Worm (Caenorhabditis elegans) whole organism, young adult: ENCODE data around the gene F38A1.6.

Experiments
- C06A6.2 ChIP-seq: fragments of 200-800 bp; sonication (Bioruptor generic); conservative IDR thresholded peaks from 2 replicates; pipeline ENCODE4 v1.3.6; 2022; ENCODE audit warnings: missing genetic modification characterization, missing compliant biosample characterization
- F33H1.4 ChIP-seq: fragments of 200-800 bp; sonication (Bioruptor generic); IDR thresholded peaks from 2 replicates; pipeline ENCODE4 v1.3.6; 2022; ENCODE audit warnings: missing genetic modification reagents, missing genetic modification characterization, missing compliant biosample characterization
- F39B2.1 ChIP-seq: fragments of 200-800 bp; sonication (Bioruptor generic); IDR thresholded peaks from 2 replicates; pipeline ENCODE4 v1.3.6; 2022; ENCODE audit warnings: missing genetic modification reagents, missing genetic modification characterization, missing compliant biosample characterization
- Y53F4B.3 ChIP-seq: fragments of 200-800 bp; sonication (Bioruptor generic); IDR thresholded peaks from 2 replicates; pipeline ENCODE4 v1.3.6; 2022; ENCODE audit warnings: missing genetic modification reagents, missing genetic modification characterization, missing compliant biosample characterization
- Y53G8AR.9 ChIP-seq: fragments of 200-800 bp; sonication (Bioruptor generic); conservative IDR thresholded peaks from 2 replicates; pipeline ENCODE4 v1.3.6; 2022; ENCODE audit warnings: missing genetic modification reagents, missing genetic modification characterization, missing compliant biosample characterization
- Y79H2A.3 ChIP-seq: fragments of 200-800 bp; sonication (Bioruptor generic); conservative IDR thresholded peaks from 2 replicates; pipeline ENCODE4 v1.3.6; 2022; ENCODE audit warnings: missing genetic modification reagents, missing genetic modification characterization, missing compliant biosample characterization
- cebp-1 ChIP-seq, 2 experiments: fragments of 200-800 bp in 1 of 2; sonication (Bioruptor generic) in 1 of 2; sonication (generic microtip) in 1 of 2; IDR thresholded peaks in 1 of 2; optimal IDR thresholded peaks in 1 of 2; 2 replicates each; pipeline versions ENCODE4 v1.3.6 to Lab custom; 2017 to 2022; ENCODE audit warnings: missing compliant biosample characterization in 2 of 2, missing genetic modification characterization in 2 of 2, mild to moderate bottlenecking in 1 of 2, missing genetic modification reagents in 1 of 2, moderate library complexity in 1 of 2
- chd-7 ChIP-seq: sonication (generic microtip); optimal IDR thresholded peaks from 2 replicates; lab custom pipeline; 2016; ENCODE audit warnings: mild to moderate bottlenecking, missing genetic modification characterization, moderate library complexity, missing compliant biosample characterization
- die-1 ChIP-seq: sonication (generic microtip); optimal IDR thresholded peaks from 2 replicates; lab custom pipeline; 2016; ENCODE audit warnings: missing genotype, mild to moderate bottlenecking, missing genetic modification characterization, missing compliant biosample characterization
- egl-18 ChIP-seq: fragments of 200-800 bp; sonication (Bioruptor generic); IDR thresholded peaks from 2 replicates; pipeline ENCODE4 v1.3.6; 2022; ENCODE audit warnings: missing genetic modification reagents, missing genetic modification characterization, missing compliant biosample characterization
- gei-17 ChIP-seq: fragments of 200-800 bp; sonication (Bioruptor generic); optimal IDR thresholded peaks from 2 replicates; lab custom pipeline; 2018; ENCODE audit warnings: mild to moderate bottlenecking, missing genetic modification characterization, missing compliant biosample characterization
- hmg-1.2 ChIP-seq: fragments of 200-800 bp; sonication (Bioruptor generic); IDR thresholded peaks from 2 replicates; pipeline ENCODE4 v1.3.6; 2022; ENCODE audit warnings: missing genetic modification reagents, missing genetic modification characterization, missing compliant biosample characterization
- lag-1 ChIP-seq: fragments of 200-800 bp; sonication (Bioruptor generic); IDR thresholded peaks from 2 replicates; pipeline ENCODE4 v1.3.6; 2022; ENCODE audit warnings: missing genetic modification reagents, missing genetic modification characterization, missing compliant biosample characterization
- lsy-27 ChIP-seq: sonication (generic microtip); optimal IDR thresholded peaks from 2 replicates; lab custom pipeline; 2017; ENCODE audit warnings: missing genetic modification characterization, mild to moderate bottlenecking, missing compliant biosample characterization, antibody characterized with exemption, missing genotype, borderline replicate concordance; ENCODE audit not compliant: insufficient read depth
- mcd-1 ChIP-seq: fragments of 200-800 bp; sonication (Bioruptor generic); IDR thresholded peaks from 2 replicates; pipeline ENCODE4 v1.3.6; 2022; ENCODE audit warnings: missing genetic modification reagents, missing genetic modification characterization, missing compliant biosample characterization
- mel-28 ChIP-seq: sonication (generic microtip); optimal IDR thresholded peaks from 2 replicates; lab custom pipeline; 2016; ENCODE audit warnings: borderline replicate concordance, mild to moderate bottlenecking, missing genetic modification characterization, missing compliant biosample characterization
- nfya-1 ChIP-seq: sonication (generic microtip); optimal IDR thresholded peaks from 2 replicates; lab custom pipeline; 2017; ENCODE audit warnings: antibody characterized with exemption, missing compliant biosample characterization, missing genetic modification characterization, borderline replicate concordance; ENCODE audit not compliant: insufficient read depth
- nhr-27 ChIP-seq: fragments of 200-800 bp; sonication (Bioruptor generic); optimal IDR thresholded peaks from 2 replicates; lab custom pipeline; 2018; ENCODE audit warnings: mild to moderate bottlenecking, missing genetic modification characterization, moderate library complexity, missing compliant biosample characterization
- nhr-80 ChIP-seq: sonication (generic microtip); optimal IDR thresholded peaks from 2 replicates; lab custom pipeline; 2016; ENCODE audit warnings: missing genetic modification characterization, missing compliant biosample characterization
- pha-4 ChIP-seq: fragments of 150-350 bp; sonication (generic microtip); optimal IDR thresholded peaks from 2 replicates; lab custom pipeline; 2014; ENCODE audit warnings: missing biosample characterization, missing genetic modification reagents, missing genetic modification characterization
- rec-8 ChIP-seq, 2 experiments: sonication (generic microtip); optimal IDR thresholded peaks; 2 replicates each; lab custom pipeline; 2016; ENCODE audit warnings: mild to moderate bottlenecking in 2 of 2, missing genetic modification characterization in 2 of 2, missing genetic modification reagents in 2 of 2, missing genotype in 2 of 2, missing biosample characterization in 1 of 2, missing compliant biosample characterization in 1 of 2, moderate library complexity in 1 of 2
- tbp1 ChIP-seq: fragments of 200-800 bp; sonication (Bioruptor generic); optimal IDR thresholded peaks from 2 replicates; lab custom pipeline; 2018; ENCODE audit warnings: mild to moderate bottlenecking, missing genetic modification characterization, missing compliant biosample characterization
- xnd-1 ChIP-seq: sonication (generic microtip); optimal IDR thresholded peaks from 2 replicates; lab custom pipeline; 2016; ENCODE audit warnings: missing genotype, missing genetic modification reagents, missing genetic modification characterization, missing compliant biosample characterization
- zfh-2 ChIP-seq: fragments of 200-800 bp; sonication (Bioruptor generic); conservative IDR thresholded peaks from 2 replicates; pipeline ENCODE4 v1.3.6; 2022; ENCODE audit warnings: missing genetic modification reagents, missing genetic modification characterization, missing compliant biosample characterization
- ztf-6 ChIP-seq: fragments of 200-800 bp; sonication (Bioruptor generic); IDR thresholded peaks from 2 replicates; pipeline ENCODE4 v1.3.6; 2022; ENCODE audit warnings: missing genetic modification reagents, missing genetic modification characterization, missing compliant biosample characterization

F38A1.6 gene

DNA sequence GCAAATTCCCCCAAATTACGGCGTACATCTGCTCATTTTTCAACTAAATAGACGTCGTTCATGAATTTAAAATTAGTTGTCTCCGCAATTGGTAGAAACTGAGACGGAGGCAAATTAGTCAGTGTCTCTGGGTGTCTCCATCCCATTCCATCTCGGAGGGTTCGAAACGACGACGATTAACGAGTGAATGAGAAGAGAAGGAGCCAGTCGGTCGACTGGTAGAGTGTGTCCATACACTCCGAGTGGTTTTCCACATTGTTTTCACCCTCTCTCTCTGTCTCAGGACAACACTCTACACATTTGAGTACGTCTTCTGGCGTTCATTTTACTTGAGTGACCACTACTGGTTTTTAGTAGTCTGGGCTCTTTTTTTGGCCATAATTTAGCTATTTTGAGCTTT is 27.3 kb downstream of the F38A1.6 start:
- no peak for TF ChIP-seq C06A6.2 (GFP tag; lab: Robert Waterston, UW)
- TF ChIP-seq pha-4 (tag; lab: Kevin White, UChicago), result no peak
- TF ChIP-seq tbp1, result no peak
- TF ChIP-seq F39B2.1 (GFP tag; lab: Robert Waterston, UW), result no peak
- TF ChIP-seq nfya-1 (tag; lab: Kevin White, UChicago), result no peak
- TF ChIP-seq Y53G8AR.9 (GFP tag; lab: Robert Waterston, UW), result no peak
- TF ChIP-seq mel-28 (tag; lab: Kevin White, UChicago), result no peak
- TF ChIP-seq Y79H2A.3 (GFP tag; lab: Robert Waterston, UW), result no peak
- no peak for TF ChIP-seq nhr-27 (tag; lab: Kevin White, UChicago)

DNA sequence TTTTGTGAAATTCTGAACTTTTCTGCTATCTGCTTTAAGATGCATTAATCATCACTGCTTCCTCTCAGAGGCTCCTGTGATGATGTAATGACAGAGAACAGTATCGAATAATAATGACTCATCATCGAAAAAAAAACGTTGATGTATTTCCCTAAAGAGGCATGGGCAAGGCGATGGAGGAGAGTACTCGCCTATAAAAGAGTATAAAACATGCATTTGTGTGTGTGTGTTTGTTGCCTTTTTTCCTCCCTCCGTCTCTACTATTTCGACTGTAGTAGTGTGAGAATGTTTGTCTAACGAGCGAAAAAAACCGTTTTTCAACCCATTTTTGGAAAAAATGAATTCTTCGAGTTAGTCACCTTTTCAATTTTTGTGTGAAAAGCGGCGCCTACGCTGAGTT is 33.2 kb downstream of the F38A1.6 start:
- TF ChIP-seq gei-17 (GFP tag; lab: Kevin White, UChicago) (no peak), lag-1 (GFP tag; lab: Robert Waterston, UW) (no peak), Y53F4B.3 (GFP tag; lab: Robert Waterston, UW) (no peak), cebp-1 (GFP tag; IDR thresholded peaks at IDR 0.05; lab: Robert Waterston, UW) (no peak), cebp-1 (tag; optimal IDR thresholded peaks at IDR 0.05; lab: Kevin White, UChicago) (no peak), nhr-80 (peak; percentile 23), F33H1.4 (GFP tag; lab: Robert Waterston, UW) (no peak), ztf-6 (GFP tag; lab: Robert Waterston, UW) (no peak), rec-8 (tag; optimal IDR thresholded peaks at IDR 0.05; lab: Kevin White, UChicago) (no peak)
- TF ChIP-seq, all 124 proteins: peak for 1

DNA sequence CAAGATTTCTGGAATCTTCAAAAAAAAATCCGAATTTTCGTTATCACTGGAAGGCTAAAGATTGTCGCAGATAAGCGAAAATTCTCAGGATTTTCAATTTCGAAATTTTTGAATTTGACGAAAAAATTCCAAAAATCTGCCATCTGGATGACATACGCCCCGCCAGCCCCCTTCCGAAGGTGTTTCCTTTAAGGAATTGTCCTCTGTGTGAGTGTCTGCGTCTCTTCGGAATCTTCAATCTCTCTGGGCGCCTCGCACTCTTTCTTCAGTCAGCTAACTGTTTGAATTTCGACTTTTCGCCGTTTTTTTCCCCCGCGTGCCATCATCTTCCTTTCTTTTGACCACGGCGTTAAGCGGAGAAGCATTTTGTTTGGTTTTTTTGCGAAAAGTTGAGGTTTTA is 34.9 kb downstream of the F38A1.6 start:
- TF ChIP-seq mcd-1 (GFP tag; lab: Robert Waterston, UW) (no peak), die-1 (tag; lab: Kevin White, UChicago) (no peak), chd-7 (tag; lab: Kevin White, UChicago) (no peak), xnd-1 (tag; lab: Kevin White, UChicago) (no peak), hmg-1.2 (GFP tag; lab: Robert Waterston, UW) (peak; percentile 70; the same call in 1 of the 2 replicates)

DNA sequence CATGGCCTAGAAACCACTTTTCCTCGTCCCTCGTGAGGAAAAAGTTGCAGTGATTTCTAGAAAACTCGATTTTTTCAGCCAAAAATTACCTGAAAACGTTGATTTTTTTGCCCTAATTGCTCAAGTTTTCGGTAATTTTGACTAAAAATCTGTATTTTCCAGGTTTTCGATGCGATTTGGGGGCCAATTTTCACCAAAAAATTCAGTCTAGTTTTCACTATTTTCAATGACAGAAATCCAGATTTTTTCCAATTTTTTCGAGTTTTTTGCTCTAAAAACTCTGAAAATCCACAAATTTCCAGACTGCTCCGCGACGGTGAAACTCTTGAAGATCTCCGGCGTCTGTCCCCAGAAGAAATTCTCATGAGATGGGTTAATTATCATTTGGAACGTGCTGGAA is 37.7 kb downstream of the F38A1.6 start, which contains the start of gene plst-1:
Gene plst-1 (plus strand): TSS at position 301 of the 400 bp plus-strand sequence.
- TF ChIP-seq lsy-27 (no peak), Y53F4B.3 (GFP tag; lab: Robert Waterston, UW) (no peak)
- TF ChIP-seq, all 124 proteins: peak for 0

DNA sequence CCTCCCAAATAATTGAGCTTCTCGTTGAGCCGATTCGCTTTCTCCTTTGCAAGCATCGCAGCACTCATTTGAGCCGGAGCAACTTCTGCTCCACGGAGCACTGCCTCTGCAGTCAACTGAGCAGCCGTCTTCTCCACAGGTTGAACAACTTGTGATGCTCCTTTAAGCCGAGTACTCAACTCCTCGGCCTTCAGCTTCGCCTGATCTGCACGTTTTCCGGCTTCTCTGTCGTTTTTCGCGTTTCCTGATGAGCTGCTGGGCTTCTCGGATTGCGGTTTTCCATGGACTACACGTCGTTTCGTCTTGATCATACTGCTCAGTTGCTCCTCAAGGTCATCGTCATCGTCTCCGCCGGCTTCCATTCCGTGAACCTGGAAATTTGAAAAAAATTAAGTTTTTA is 47.3 kb downstream of the F38A1.6 start:
- TF ChIP-seq egl-18 (GFP tag; lab: Robert Waterston, UW) (no peak), zfh-2 (GFP tag; lab: Robert Waterston, UW) (peak; percentile 67)
